Worm (Caenorhabditis elegans) whole organism, L4 larva: ENCODE data around the gene msh-5.

Experiments used
- aly-2 ChIP-seq: sonication (generic microtip); optimal IDR thresholded peaks from 2 replicates; lab custom pipeline; 2018; ENCODE audit warnings: missing biosample characterization, missing genetic modification characterization
- ceh-82 ChIP-seq: sonication (generic microtip); optimal IDR thresholded peaks from 2 replicates; lab custom pipeline; 2017; ENCODE audit warnings: missing biosample characterization, missing genetic modification characterization
- fos-1 ChIP-seq: fragments of 150-350 bp; optimal IDR thresholded peaks from 2 replicates; lab custom pipeline; 2014; ENCODE audit warnings: missing biosample characterization, missing genetic modification characterization
- lin-13 ChIP-seq: fragments of 150-350 bp; optimal IDR thresholded peaks from 2 replicates; lab custom pipeline; 2014; ENCODE audit warnings: missing biosample characterization, missing genetic modification reagents, missing genetic modification characterization
- nhr-102 ChIP-seq: sonication (generic microtip); optimal IDR thresholded peaks from 2 replicates; lab custom pipeline; 2016; ENCODE audit warnings: mild to moderate bottlenecking, missing genetic modification characterization, moderate library complexity, missing compliant biosample characterization
- skn-1 ChIP-seq: fragments of 150-350 bp; optimal IDR thresholded peaks from 2 replicates; lab custom pipeline; 2014; ENCODE audit warnings: missing biosample characterization, missing genetic modification characterization
- snpc-4 ChIP-seq: fragments of 150-350 bp; optimal IDR thresholded peaks from 2 replicates; lab custom pipeline; 2014; ENCODE audit warnings: missing biosample characterization, missing genetic modification characterization
- vab-7 ChIP-seq: fragments of 200-800 bp; sonication (Bioruptor generic); IDR thresholded peaks from 2 replicates; pipeline ENCODE4 v1.3.6; 2022; ENCODE audit warnings: missing genetic modification reagents, missing genetic modification characterization, missing compliant biosample characterization
- ztf-11 ChIP-seq: fragments of 150-350 bp; optimal IDR thresholded peaks from 2 replicates; lab custom pipeline; 2014; ENCODE audit warnings: missing biosample characterization, missing genetic modification characterization

- no peak for TF ChIP-seq fos-1
- no peak for TF ChIP-seq nhr-102 (tag; lab: Kevin White, UChicago)
- no peak for TF ChIP-seq vab-7
- no peak for TF ChIP-seq aly-2
- no peak for TF ChIP-seq lin-13 (GFP tag; lab: Kevin White, UChicago)
- TF ChIP-seq ztf-11: no peak
- TF ChIP-seq snpc-4 (tag; lab: Kevin White, UChicago): no peak
- TF ChIP-seq ceh-82 (tag; lab: Kevin White, UChicago): no peak
- TF ChIP-seq skn-1 (tag; lab: Kevin White, UChicago): no peak
Observed at ce11 chrIV:13116679-13117078, 38.4 kb upstream of the msh-5 start.
